Fruit fly (Drosophila melanogaster): ENCODE measurements around the gene RhoGAP19D.

DNA sequence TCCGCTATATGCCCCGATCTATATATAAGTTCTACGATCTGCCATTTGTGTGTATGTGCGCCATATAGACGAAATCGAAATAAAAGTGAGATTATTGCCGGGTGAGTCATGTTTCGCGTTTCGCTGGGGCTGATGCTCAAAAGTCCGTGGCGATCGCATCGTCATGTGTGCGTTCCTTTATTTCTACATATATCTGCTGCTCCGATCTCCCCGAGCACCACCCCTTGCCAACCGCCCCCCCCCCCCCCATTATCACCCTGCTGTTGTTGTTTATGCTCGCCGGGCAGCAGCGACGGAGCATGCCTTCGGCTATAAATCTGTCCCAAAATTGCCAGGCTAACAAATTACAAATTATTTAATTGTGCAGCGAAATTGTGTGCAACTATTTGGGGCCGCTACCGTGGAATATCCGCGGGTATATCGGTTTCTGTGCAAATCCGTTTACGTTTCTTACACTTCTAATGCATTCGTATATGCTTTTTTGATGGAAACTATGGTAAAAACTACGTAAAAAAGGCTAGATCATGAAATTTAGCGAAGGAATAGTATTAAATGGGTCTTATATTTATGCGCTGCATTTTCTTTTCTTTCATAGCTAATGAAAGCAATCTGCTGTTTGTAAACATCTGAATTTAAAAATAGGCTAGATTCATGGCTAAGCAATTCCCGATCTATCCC lies 9.3 kb upstream of the RhoGAP19D start:
- no peak for TF ChIP-seq CG12768 (GFP tag; optimal IDR thresholded peaks at IDR 0.05)
- TF ChIP-seq bab1 (GFP tag; optimal IDR thresholded peaks at IDR 0.05): no peak
- no peak for TF ChIP-seq CG7045 (GFP tag; optimal IDR thresholded peaks at IDR 0.05)
